Fruit fly (Drosophila melanogaster): ENCODE measurements around the gene Cph.
A peak's percentile ranks its signal among the peaks of the same experiment; 100 is the strongest.

The Cph gene

dm6 chrX:7166306-7166705 is 28.8 kb downstream of the Cph start (continued):
- no peak for TF ChIP-seq pros (GFP tag; optimal IDR thresholded peaks at IDR 0.05)
- no peak for TF ChIP-seq rib (GFP tag; IDR thresholded peaks at IDR 0.05)
- no peak for TF ChIP-seq unc-4 (GFP tag; IDR thresholded peaks at IDR 0.05; ENCODE audit: partially characterized antibody)
- no peak for TF ChIP-seq HmgZ (tag; optimal IDR thresholded peaks at IDR 0.05)
- no peak for TF ChIP-seq Ets97D (GFP tag; optimal IDR thresholded peaks at IDR 0.05)
- no peak for TF ChIP-seq GATAe (GFP tag; conservative IDR thresholded peaks at IDR 0.05)
- TF ChIP-seq grau (tag; optimal IDR thresholded peaks at IDR 0.05): peak; percentile 98
- TF ChIP-seq CTCF (GFP tag; optimal IDR thresholded peaks at IDR 0.05): no peak
- TF ChIP-seq CG7839 (tag; optimal IDR thresholded peaks at IDR 0.05): peak; percentile 30
- TF ChIP-seq nerfin-1 (tag; optimal IDR thresholded peaks at IDR 0.05): no peak
- TF ChIP-seq CG7786 (GFP tag; optimal IDR thresholded peaks at IDR 0.05): no peak
- TF ChIP-seq cato (GFP tag; optimal IDR thresholded peaks at IDR 0.05; ENCODE audit: borderline replicate concordance): no peak
- TF ChIP-seq CG1602 (GFP tag; optimal IDR thresholded peaks at IDR 0.05): peak; percentile 7
- TF ChIP-seq Ets65A (GFP tag): no peak
- peak; percentile 26 for TF ChIP-seq bcd (GFP tag; optimal IDR thresholded peaks at IDR 0.05)
- TF ChIP-seq Optix (GFP tag; IDR thresholded peaks at IDR 0.05): no peak
- no peak for TF ChIP-seq disco-r (GFP tag; optimal IDR thresholded peaks at IDR 0.05)
- no peak for TF ChIP-seq emc (GFP tag; optimal IDR thresholded peaks at IDR 0.05)
- TF ChIP-seq crc (GFP tag; optimal IDR thresholded peaks at IDR 0.05): no peak
- TF ChIP-seq D (optimal IDR thresholded peaks at IDR 0.05): no peak
- peak; percentile 54 for TF ChIP-seq D (GFP tag; optimal IDR thresholded peaks at IDR 0.05)
- TF ChIP-seq CG14667 (GFP tag; IDR thresholded peaks at IDR 0.05): no peak
- TF ChIP-seq usp (GFP tag; optimal IDR thresholded peaks at IDR 0.05): no peak
- TF ChIP-seq sna (GFP tag; IDR thresholded peaks at IDR 0.05; ENCODE audit: partially characterized antibody): no peak
- no peak for TF ChIP-seq Pdp1 (GFP tag; optimal IDR thresholded peaks at IDR 0.05)
- no peak for TF ChIP-seq CG15514 (GFP tag; optimal IDR thresholded peaks at IDR 0.05)
- TF ChIP-seq Dref (GFP tag; IDR thresholded peaks at IDR 0.05): no peak
- no peak for TF ChIP-seq NC2β (GFP tag; optimal IDR thresholded peaks at IDR 0.05)
- TF ChIP-seq al (GFP tag; IDR thresholded peaks at IDR 0.05): no peak
- TF ChIP-seq Drgx (GFP tag; IDR thresholded peaks at IDR 0.05): peak; percentile 18; the same call in 1 of the 2 replicates
- no peak for TF ChIP-seq CG13296 (GFP tag; optimal IDR thresholded peaks at IDR 0.05)
- no peak for TF ChIP-seq Mes4 (GFP tag; optimal IDR thresholded peaks at IDR 0.05)
- peak; percentile 2 for TF ChIP-seq Sox102F (GFP tag; optimal IDR thresholded peaks at IDR 0.05)
- no peak for TF ChIP-seq ato (GFP tag; IDR thresholded peaks at IDR 0.05; ENCODE audit: partially characterized antibody)
- TF ChIP-seq Dad (GFP tag; optimal IDR thresholded peaks at IDR 0.05): no peak
- TF ChIP-seq shn (GFP tag; optimal IDR thresholded peaks at IDR 0.05): no peak
- peak; percentile 37 for TF ChIP-seq twi (tag; optimal IDR thresholded peaks at IDR 0.05)
- TF ChIP-seq Spps (tag; optimal IDR thresholded peaks at IDR 0.05): peak; percentile 62
- peak; percentile 89 for TF ChIP-seq sens (GFP tag)
- no peak for TF ChIP-seq Hr39 (optimal IDR thresholded peaks at IDR 0.05)
- TF ChIP-seq HLH3B (GFP tag; IDR thresholded peaks at IDR 0.05): 0 out of 2 replicates have a peak, but pooled peaks have one; percentile 31
- TF ChIP-seq Ssrp (tag; optimal IDR thresholded peaks at IDR 0.05): no peak
- TF ChIP-seq CoRest (tag; optimal IDR thresholded peaks at IDR 0.05): peak; percentile 35
- TF ChIP-seq CG30403 (GFP tag; optimal IDR thresholded peaks at IDR 0.05): peak; percentile 17
- no peak for TF ChIP-seq CG4617 (GFP tag; optimal IDR thresholded peaks at IDR 0.05; ENCODE audit: borderline replicate concordance)
- TF ChIP-seq chn (GFP tag; optimal IDR thresholded peaks at IDR 0.05): peak; percentile 53
- TF ChIP-seq Xrp1 (GFP tag; IDR thresholded peaks at IDR 0.05): peak; percentile 84
- no peak for TF ChIP-seq CG12071 (GFP tag; optimal IDR thresholded peaks at IDR 0.05)
- TF ChIP-seq slbo (GFP tag; IDR thresholded peaks at IDR 0.05): no peak
- no peak for TF ChIP-seq Hmx (GFP tag; optimal IDR thresholded peaks at IDR 0.05)
- TF ChIP-seq bowl (GFP tag; IDR thresholded peaks at IDR 0.05): no peak
- 0 out of 2 replicates have a peak, but pooled peaks have one; percentile 37 for TF ChIP-seq dan (GFP tag; IDR thresholded peaks at IDR 0.05)
- TF ChIP-seq CG10321 (GFP tag; IDR thresholded peaks at IDR 0.05): no peak
- TF ChIP-seq E2f1 (GFP tag; IDR thresholded peaks at IDR 0.05): no peak
